Fruit fly (Drosophila melanogaster) ovary, adult (tissue): ENCODE measurements around the gene Cpsf100.

Experiments used
- CG17801 ChIP-seq: fragments of 200-800 bp; optimal IDR thresholded peaks from 2 replicates; lab custom pipeline; 2019; ENCODE audit warnings: missing biosample characterization, mild to moderate bottlenecking, missing genetic modification characterization, moderate library complexity; ENCODE audit not compliant: partially characterized antibody

Cpsf100 gene

dm6 chr3R:29066285-29066684 is 31.9 kb downstream of the Cpsf100 start:
- TF ChIP-seq CG17801: no peak

DNA sequence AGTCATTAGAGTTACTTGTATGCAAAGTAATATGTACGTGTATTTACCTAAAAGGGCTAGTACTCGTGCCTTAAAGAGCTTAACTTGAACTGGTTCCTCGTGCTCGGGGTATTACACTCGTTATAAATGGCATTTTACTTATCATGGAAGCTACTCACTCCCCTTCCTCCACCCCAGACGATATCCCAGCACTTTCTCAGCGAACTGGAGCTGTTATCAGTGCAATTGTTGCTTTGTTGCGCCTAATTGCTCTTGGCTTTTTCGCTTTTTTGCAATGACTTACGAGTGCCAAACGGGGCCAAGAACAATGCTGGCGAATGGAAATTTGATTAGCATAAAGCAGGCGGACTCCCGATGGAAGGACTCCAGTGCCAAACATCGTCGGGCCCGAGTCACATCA is 32.7 kb downstream of the Cpsf100 start:
- no peak for TF ChIP-seq CG17801

dm6 chr3R:29068430-29069207 is 34.2 kb downstream of the Cpsf100 start:
- TF ChIP-seq CG17801: no peak

- no peak for TF ChIP-seq CG17801
These were observed 35.1 kb downstream of the Cpsf100 start for dm6 chr3R:29069208-29070072.

DNA sequence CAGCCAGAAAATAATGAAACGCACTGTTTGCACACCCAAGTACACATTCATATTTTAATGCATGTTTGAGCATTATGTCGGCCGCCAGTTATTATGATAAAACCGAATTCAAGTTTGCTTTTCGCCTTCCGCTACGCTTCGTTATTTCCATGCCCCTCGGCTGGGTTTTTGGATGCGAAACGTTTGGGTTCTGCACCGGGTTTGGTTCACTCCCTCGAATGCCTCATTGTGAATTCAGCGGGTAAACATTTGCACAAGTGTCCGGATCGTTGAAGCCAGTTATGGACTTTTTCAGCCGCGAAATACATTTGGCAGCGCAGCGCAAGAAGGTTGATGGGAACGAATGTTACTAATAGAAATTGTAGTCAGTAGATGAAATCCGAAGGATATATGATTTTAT is 36.8 kb downstream of the Cpsf100 start:
- no peak for TF ChIP-seq CG17801

DNA sequence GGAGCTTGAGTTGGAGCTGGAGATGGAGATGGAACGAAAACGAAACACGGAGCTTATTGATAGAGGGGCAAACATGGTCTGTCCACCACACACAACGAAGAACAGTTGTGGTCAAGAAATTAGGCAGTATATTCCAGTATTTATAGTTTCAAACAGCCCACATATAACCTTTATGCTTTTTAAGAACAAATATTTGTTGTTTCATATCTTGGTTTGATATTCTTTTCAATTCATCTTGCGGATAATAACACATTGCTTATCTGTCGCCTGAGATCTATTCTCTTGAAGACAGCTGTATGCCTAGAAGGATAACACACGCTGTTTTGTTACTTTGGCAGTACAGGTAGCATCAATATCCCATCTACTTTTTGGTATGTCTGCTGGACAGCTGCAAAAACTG is 38.5 kb downstream of the Cpsf100 start:
- TF ChIP-seq CG17801: no peak

dm6 chr3R:29074001-29074609 is 39.7 kb downstream of the Cpsf100 start:
- TF ChIP-seq CG17801: peak; percentile 9

DNA sequence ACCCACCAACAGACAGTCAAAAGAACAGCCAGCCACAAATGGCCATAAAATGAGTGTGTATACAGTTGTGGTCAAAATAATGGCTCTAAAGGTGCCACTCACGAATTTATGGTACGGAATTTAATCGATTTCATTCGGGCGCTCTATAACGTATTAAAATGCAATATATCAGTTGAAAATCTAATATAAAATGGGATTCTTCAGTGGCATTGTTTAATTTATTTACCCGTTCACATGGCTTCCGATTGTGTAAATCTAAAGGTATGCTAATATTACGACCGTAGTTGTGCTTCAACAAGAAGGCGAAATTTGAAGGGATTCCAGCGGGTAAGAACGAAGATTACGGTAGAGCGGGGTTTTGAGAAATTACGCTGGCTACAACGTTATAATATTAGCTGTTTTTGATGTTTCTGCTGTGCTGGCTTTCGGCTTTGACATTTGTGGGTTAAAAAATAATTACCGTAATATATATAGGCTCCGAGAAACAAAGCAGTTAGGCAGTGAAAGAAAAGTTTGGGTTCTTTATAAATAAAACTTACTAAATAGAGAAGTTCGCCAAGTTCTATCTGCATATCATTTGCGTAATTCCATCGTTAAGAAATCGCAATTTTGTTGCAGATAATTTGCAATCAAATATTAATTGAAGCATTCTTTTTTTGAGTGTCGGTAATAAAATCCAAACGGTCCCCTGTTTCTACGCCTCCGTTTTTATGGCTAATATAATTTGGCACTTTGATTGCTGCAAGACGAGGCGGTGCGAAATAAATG is 41.4 kb downstream of the Cpsf100 start:
- TF ChIP-seq CG17801: no peak

DNA sequence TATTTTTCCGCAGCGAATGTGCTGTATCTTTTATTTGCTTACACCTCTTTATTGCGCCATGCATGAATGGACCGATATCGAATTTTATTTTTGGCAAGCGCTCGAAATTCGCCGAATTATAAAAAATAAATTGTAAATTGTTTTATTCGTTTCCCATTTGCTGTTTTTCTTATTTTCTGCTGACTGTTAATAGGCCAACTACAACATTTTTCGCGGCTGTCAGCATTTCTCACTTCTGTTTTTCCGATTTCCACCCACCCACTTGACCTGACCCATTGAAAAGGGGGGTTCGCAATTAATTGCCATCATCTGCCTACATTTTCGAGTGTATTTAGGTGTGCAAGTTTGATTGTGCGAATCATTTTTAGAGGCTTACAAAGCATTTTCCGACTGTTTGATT is 42.2 kb downstream of the Cpsf100 start:
- peak; percentile 7 for TF ChIP-seq CG17801

dm6 chr3R:29077572-29077971 is 43.2 kb downstream of the Cpsf100 start:
- TF ChIP-seq CG17801: no peak

- TF ChIP-seq CG17801: no peak
These were observed 47.7 kb downstream of the Cpsf100 start for dm6 chr3R:29082034-29082433.

DNA sequence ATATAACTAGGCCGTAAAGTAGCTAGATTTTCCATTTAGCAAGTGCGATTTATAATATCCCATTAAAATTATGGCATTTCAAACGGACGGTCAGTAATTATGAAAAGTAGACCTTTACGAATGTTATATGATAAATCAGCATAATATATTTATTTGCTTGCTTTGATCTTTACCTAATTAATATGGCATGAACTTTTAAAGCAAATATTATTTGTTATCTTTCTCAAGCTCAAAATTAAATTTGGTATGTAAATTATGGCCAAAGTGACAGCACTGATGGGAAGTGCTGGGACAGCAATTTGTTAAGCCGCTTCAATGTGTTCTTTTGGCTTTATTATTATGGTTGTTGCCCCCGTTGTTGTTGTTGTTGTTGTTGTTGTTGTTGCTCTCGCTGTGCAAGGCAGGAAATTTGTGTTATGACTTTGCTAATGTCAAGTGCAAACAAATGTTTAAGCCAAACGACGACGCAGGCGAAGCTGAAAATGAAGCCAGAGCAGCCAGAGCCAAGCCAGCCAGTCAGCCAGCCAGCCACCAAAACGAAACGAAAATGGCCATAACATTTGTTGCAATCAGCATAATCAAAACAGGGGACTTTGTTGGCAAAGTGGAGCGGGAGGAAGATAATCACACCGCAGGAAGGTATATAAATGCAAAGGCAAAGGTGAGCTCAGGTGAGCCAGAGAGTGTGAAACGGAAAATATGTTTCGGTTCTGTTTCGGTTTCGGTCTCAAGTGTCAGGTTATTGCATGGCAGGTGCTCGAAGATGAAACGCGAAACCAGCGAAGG is 48.3 kb downstream of the Cpsf100 start:
- TF ChIP-seq CG17801: no peak

DNA sequence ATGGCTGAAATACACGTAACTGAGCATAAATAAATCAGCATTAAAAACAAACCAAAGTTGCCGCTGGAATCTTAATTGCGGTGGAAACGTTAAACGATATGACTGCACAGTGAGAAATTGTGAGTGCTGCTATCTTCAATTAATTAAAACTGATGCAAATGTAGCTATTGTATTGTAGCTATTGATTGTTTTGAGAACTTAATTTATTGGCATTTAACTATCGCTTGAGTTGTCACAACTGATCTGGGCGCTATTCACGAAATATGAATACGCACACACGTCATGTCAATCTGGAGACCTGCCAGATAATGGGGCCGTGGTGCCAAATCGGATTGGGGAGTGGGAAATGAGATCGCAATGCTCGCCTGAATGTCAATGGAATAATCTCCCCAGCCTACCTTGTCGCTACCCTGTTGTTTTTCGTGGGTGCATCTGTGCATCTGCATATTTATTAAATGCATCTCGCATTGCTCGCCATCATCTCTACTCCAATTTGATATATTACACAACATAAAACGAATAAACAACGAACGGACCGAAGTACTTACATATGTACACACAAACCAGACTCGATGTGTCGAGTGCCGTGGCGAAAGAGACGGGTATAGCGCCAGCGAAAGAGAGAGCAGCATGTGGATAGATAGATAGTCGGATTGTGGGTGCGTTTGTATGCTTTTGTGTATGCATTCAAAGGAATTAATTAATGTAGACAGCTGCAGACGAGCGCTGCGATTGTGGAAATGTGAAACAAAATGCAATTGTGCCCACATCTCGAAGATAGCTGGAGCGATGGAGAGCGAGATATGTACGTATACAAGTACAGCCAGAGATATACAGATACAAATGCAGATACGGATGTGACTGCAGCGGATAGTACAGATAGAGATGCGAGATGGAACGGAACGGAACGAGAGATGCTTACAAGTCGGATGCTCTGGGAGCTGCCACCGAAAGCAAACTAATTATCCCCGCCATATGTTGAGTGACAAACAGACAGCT is 49.4 kb downstream of the Cpsf100 start:
- TF ChIP-seq CG17801: no peak
